Worm (Caenorhabditis elegans): Measurements from ENCODE around the gene nhr-21.

- TF ChIP-seq pax-1 (tag; optimal IDR thresholded peaks at IDR 0.05): no peak
- TF ChIP-seq pha-4 (tag; optimal IDR thresholded peaks at IDR 0.05): no peak
- no peak for TF ChIP-seq ets-4 (tag; optimal IDR thresholded peaks at IDR 0.05)
- TF ChIP-seq fkh-10 (GFP tag; optimal IDR thresholded peaks at IDR 0.05): no peak
- TF ChIP-seq K09A11.1 (tag; optimal IDR thresholded peaks at IDR 0.05; ENCODE audit: insufficient read depth): no peak
- no peak for TF ChIP-seq lin-11 (tag; optimal IDR thresholded peaks at IDR 0.05)
Measured at ce11 chrII:7298197-7298682, 40.8 kb upstream of the nhr-21 start, which contains the start of gene puf-8.

All from whole organism, late embryonic.